Worm (Caenorhabditis elegans) whole organism, mixed stage, embryonic: ENCODE results near the gene moa-2.

Source experiments
- M03D4.4 ChIP-seq: sonication (generic microtip); optimal IDR thresholded peaks from 2 replicates; lab custom pipeline; 2017; ENCODE audit warnings: mild to moderate bottlenecking, missing genetic modification characterization, missing compliant biosample characterization
- bed-3 ChIP-seq: fragments of 200-800 bp; sonication (Bioruptor generic); optimal IDR thresholded peaks from 3 replicates; lab custom pipeline; 2018; ENCODE audit warnings: mild to moderate bottlenecking, missing genetic modification characterization, moderate library complexity, missing compliant biosample characterization
- blmp-1 ChIP-seq: fragments of 150-350 bp; optimal IDR thresholded peaks from 2 replicates; lab custom pipeline; 2014; ENCODE audit warnings: missing biosample characterization, missing genetic modification characterization
- ceh-39 ChIP-seq: fragments of 150-350 bp; optimal IDR thresholded peaks from 2 replicates; lab custom pipeline; 2014; ENCODE audit warnings: missing biosample characterization, missing genetic modification characterization
- ceh-43 ChIP-seq: fragments of 200-800 bp; sonication (Bioruptor generic); optimal IDR thresholded peaks from 2 replicates; lab custom pipeline; 2018; ENCODE audit warnings: mild to moderate bottlenecking, missing genetic modification characterization, moderate library complexity, missing compliant biosample characterization
- ceh-83 ChIP-seq: fragments of 200-800 bp; sonication (Bioruptor generic); optimal IDR thresholded peaks from 2 replicates; lab custom pipeline; 2018; ENCODE audit warnings: mild to moderate bottlenecking, missing genetic modification characterization, missing compliant biosample characterization
- ces-1 ChIP-seq: fragments of 150-350 bp; optimal IDR thresholded peaks from 2 replicates; lab custom pipeline; 2014; ENCODE audit warnings: missing biosample characterization, missing genetic modification reagents, missing genetic modification characterization
- cnd-1 ChIP-seq: fragments of 200-800 bp; sonication (Bioruptor generic); optimal IDR thresholded peaks from 2 replicates; lab custom pipeline; 2018; ENCODE audit warnings: mild to moderate bottlenecking, missing genetic modification characterization, missing compliant biosample characterization
- drap-1 ChIP-seq: fragments of 200-800 bp; sonication (Bioruptor generic); optimal IDR thresholded peaks from 3 replicates; lab custom pipeline; 2018; ENCODE audit warnings: mild to moderate bottlenecking, missing genetic modification characterization, missing compliant biosample characterization
- elt-1 ChIP-seq: sonication (generic microtip); optimal IDR thresholded peaks from 2 replicates; lab custom pipeline; 2017; ENCODE audit warnings: missing genetic modification characterization, mild to moderate bottlenecking, missing compliant biosample characterization, antibody characterized with exemption, moderate library complexity, borderline replicate concordance; ENCODE audit not compliant: insufficient read depth
- elt-3 ChIP-seq: fragments of 150-350 bp; optimal IDR thresholded peaks from 2 replicates; lab custom pipeline; 2014; ENCODE audit warnings: missing biosample characterization, missing genetic modification characterization
- flh-1 ChIP-seq: fragments of 200-800 bp; sonication (Bioruptor generic); optimal IDR thresholded peaks from 2 replicates; lab custom pipeline; 2018; ENCODE audit warnings: mild to moderate bottlenecking, missing genetic modification characterization, moderate library complexity, missing compliant biosample characterization
- ham-2 ChIP-seq: fragments of 200-800 bp; sonication (Bioruptor generic); optimal IDR thresholded peaks from 2 replicates; lab custom pipeline; 2018; ENCODE audit warnings: mild to moderate bottlenecking, missing genetic modification characterization, missing compliant biosample characterization
- hlh-1 ChIP-seq: fragments of 150-350 bp; optimal IDR thresholded peaks from 2 replicates; lab custom pipeline; 2014; ENCODE audit warnings: missing biosample characterization, missing genetic modification reagents, missing genetic modification characterization
- lin-13 ChIP-seq: fragments of 150-350 bp; optimal IDR thresholded peaks from 2 replicates; lab custom pipeline; 2014; ENCODE audit warnings: missing biosample characterization, missing genetic modification characterization
- lin-32 ChIP-seq: fragments of 200-800 bp; sonication (Bioruptor generic); optimal IDR thresholded peaks from 2 replicates; lab custom pipeline; 2018; ENCODE audit warnings: mild to moderate bottlenecking, missing genetic modification characterization, missing compliant biosample characterization
- lsy-2 ChIP-seq: fragments of 150-350 bp; optimal IDR thresholded peaks from 2 replicates; lab custom pipeline; 2014; ENCODE audit warnings: missing biosample characterization, missing genetic modification characterization
- mab-5 ChIP-seq: fragments of 150-350 bp; optimal IDR thresholded peaks from 2 replicates; lab custom pipeline; 2014; ENCODE audit warnings: missing biosample characterization, missing genetic modification characterization
- mep-1 ChIP-seq: fragments of 150-350 bp; optimal IDR thresholded peaks from 2 replicates; lab custom pipeline; 2017; ENCODE audit warnings: missing biosample characterization, missing genetic modification reagents, missing genetic modification characterization, inconsistent platforms
- mls-2 ChIP-seq: sonication (generic microtip); optimal IDR thresholded peaks from 2 replicates; lab custom pipeline; 2016; ENCODE audit warnings: mild to moderate bottlenecking, missing genetic modification characterization, moderate library complexity, missing compliant biosample characterization
- nhr-12 ChIP-seq: fragments of 150-350 bp; optimal IDR thresholded peaks from 2 replicates; lab custom pipeline; 2014; ENCODE audit warnings: missing biosample characterization, missing genetic modification characterization
- nhr-2 ChIP-seq: fragments of 150-350 bp; optimal IDR thresholded peaks from 2 replicates; lab custom pipeline; 2014; ENCODE audit warnings: missing biosample characterization, missing genetic modification characterization
- nhr-237 ChIP-seq: fragments of 150-350 bp; optimal IDR thresholded peaks from 2 replicates; lab custom pipeline; 2014; ENCODE audit warnings: missing biosample characterization, missing genetic modification characterization
- nhr-28 ChIP-seq: fragments of 150-350 bp; optimal IDR thresholded peaks from 2 replicates; lab custom pipeline; 2014; ENCODE audit warnings: missing biosample characterization, missing genetic modification characterization
- nhr-76 ChIP-seq: sonication (generic microtip); optimal IDR thresholded peaks from 2 replicates; lab custom pipeline; 2017; ENCODE audit warnings: missing biosample characterization, missing genetic modification characterization
- pha-4 ChIP-seq: fragments of 150-350 bp; optimal IDR thresholded peaks from 2 replicates; lab custom pipeline; 2018; ENCODE audit warnings: missing biosample characterization, missing genetic modification reagents, missing genetic modification characterization
- sem-2 ChIP-seq: fragments of 200-800 bp; sonication (Bioruptor generic); optimal IDR thresholded peaks from 2 replicates; lab custom pipeline; 2018; ENCODE audit warnings: mild to moderate bottlenecking, missing genetic modification characterization, missing compliant biosample characterization
- snpc-4 ChIP-seq: fragments of 150-350 bp; optimal IDR thresholded peaks from 2 replicates; lab custom pipeline; 2014; ENCODE audit warnings: missing biosample characterization, missing genetic modification characterization
- sptf-1 ChIP-seq: sonication (generic microtip); optimal IDR thresholded peaks from 2 replicates; lab custom pipeline; 2017; ENCODE audit warnings: mild to moderate bottlenecking, missing genetic modification characterization, moderate library complexity, missing compliant biosample characterization
- tbx-8 ChIP-seq: fragments of 200-800 bp; sonication (Bioruptor generic); optimal IDR thresholded peaks from 2 replicates; lab custom pipeline; 2018; ENCODE audit warnings: mild to moderate bottlenecking, missing genetic modification characterization, moderate library complexity, missing compliant biosample characterization
- unc-120 ChIP-seq: sonication (generic microtip); optimal IDR thresholded peaks from 2 replicates; lab custom pipeline; 2017; ENCODE audit warnings: missing genetic modification characterization, missing compliant biosample characterization; ENCODE audit not compliant: poor library complexity, severe bottlenecking
- unc-39 ChIP-seq: fragments of 150-350 bp; optimal IDR thresholded peaks from 2 replicates; lab custom pipeline; 2014; ENCODE audit warnings: missing biosample characterization, missing genetic modification characterization
- unc-62 ChIP-seq: fragments of 150-350 bp; optimal IDR thresholded peaks from 2 replicates; lab custom pipeline; 2014; ENCODE audit warnings: missing biosample characterization, missing genetic modification reagents, missing genetic modification characterization
- zip-8 ChIP-seq: fragments of 150-350 bp; optimal IDR thresholded peaks from 2 replicates; lab custom pipeline; 2014; ENCODE audit warnings: missing biosample characterization, missing genetic modification characterization
- ztf-11 ChIP-seq: fragments of 150-350 bp; optimal IDR thresholded peaks from 2 replicates; lab custom pipeline; 2014; ENCODE audit warnings: missing biosample characterization, missing genetic modification characterization

moa-2 gene

DNA sequence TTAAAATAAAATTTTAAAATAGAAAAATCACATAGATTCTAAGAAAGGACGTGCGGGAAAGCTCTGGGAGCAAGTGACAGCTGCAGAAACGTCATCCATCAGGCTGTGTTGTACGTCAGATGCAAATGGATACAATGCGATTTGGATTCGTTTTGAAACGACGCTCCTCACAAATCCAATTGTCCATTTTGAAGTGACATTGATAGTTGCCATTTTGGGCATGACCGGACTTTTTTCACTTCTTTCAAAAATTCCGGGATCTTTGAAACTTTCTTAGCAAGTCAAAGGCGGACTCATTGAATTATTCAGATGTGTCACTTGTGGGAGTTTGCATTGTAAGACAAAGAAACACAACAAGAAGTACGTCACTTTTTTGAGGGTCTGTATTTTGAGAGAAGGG, 20.2 kb upstream of the moa-2 start:
- TF ChIP-seq nhr-12 (tag; lab: Kevin White, UChicago): no peak
- TF ChIP-seq ces-1 (GFP tag; lab: Kevin White, UChicago): peak; percentile 84

DNA sequence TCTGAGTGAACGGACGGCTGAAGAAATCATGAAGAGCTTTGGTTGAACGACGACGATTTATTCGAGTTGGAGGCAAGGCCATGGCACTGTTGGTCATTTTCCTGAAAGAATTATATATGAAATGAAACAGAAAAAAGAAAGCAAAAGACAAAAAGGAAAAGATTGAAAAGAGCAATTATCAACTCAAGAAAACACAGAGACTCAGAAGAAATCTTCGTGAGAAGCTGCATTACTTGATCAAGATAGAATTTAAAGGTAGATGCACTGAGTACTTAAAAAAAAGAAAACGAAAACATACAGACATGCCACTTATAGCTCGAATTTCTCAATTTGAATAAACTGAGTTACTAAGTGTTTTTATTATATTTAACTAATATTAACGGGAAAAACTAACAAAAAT, 19.7 kb upstream of the moa-2 start, which contains the start of gene cpna-5:
TSS of gene cpna-5 (minus strand) at position 101 of the 400 bp plus-strand sequence.
- no peak for TF ChIP-seq mep-1 (tag; lab: Kevin White, UChicago)
- no peak for TF ChIP-seq tbx-8 (GFP tag; lab: Kevin White, UChicago)
- no peak for TF ChIP-seq drap-1
- TF ChIP-seq ceh-83: no peak
- no peak for TF ChIP-seq blmp-1 (tag; lab: Kevin White, UChicago)

DNA sequence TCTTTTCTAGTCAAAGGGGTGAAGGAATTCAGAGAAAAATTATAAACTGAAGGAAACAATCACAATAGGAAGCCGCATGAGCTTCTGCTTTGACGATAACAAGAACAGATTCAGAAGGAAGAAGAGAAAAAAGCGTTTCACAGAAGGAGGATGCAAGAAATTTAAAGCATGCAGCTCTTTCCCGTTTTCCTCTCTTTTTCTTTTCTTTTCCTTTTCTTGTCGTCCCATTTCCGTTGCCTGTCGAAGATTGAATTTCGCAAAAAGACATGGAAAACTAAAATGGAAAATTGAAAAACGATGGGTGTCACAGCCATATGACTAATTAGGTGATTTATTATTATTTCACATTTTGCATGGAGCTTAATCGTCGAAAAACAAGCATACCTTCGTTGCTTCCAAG, 17.3 kb upstream of the moa-2 start:
- peak; percentile 43 for TF ChIP-seq ces-1 (GFP tag; lab: Kevin White, UChicago)
- no peak for TF ChIP-seq M03D4.4 (tag; lab: Kevin White, UChicago)
- no peak for TF ChIP-seq mab-5 (tag; lab: Kevin White, UChicago)

DNA sequence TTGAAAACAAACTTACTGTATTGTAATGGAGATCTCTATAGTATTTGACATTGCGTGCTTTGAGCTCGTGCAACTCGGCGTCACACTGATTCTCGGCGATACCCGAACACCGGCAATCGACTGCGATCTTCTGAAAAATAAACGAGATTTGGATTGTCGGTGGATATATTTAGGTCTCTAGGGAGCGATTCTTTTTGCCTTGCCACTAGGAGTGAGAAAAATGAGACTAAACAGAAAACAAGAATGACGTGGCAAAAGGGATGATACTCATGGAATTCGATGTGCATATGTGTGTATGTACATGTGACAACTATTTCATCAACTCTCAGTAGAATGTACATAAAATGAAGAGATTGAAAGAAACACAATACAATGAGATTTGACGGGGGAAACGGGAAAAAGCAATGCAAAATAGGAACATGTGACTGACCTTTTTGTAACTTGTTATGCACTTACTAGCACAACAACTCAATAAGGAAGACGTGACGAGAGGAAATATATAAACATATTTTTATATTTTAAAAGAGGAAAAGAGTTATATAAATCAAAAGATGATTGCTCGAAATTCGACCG, 15.9 kb upstream of the moa-2 start:
- no peak for TF ChIP-seq mep-1 (tag; lab: Kevin White, UChicago)
- no peak for TF ChIP-seq nhr-28 (tag; lab: Kevin White, UChicago)
- peak; percentile 79 for TF ChIP-seq ces-1 (GFP tag; lab: Kevin White, UChicago)
- no peak for TF ChIP-seq nhr-12 (tag; lab: Kevin White, UChicago)

DNA sequence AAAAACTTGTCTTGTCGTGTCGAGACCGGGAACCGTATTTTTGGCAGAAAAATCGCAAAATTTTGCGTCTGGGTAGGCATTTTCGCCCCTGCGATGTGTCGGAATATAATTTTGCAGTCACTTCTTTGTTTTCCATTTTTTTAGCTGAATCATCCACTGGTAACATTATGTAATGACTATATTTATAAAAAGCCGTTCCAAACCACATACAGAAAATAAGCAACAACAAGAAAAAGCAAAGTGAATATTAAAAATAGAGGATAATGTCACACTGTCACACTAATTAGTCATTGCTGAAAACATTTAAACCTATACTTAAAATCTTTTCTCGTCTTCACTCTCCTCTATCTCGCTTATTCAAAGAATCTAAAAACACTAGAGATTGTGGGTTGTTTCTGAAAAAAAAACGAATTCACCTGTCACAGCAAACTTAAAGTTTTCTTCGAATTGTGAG, 10.5 kb upstream of the moa-2 start, which contains the start of gene sre-1:
TSS of gene sre-1 (plus strand) at position 404 of the 454 bp plus-strand sequence.
- no peak for TF ChIP-seq sptf-1
- TF ChIP-seq elt-3 (tag; lab: Kevin White, UChicago): no peak
- TF ChIP-seq pha-4 (tag; lab: Kevin White, UChicago): no peak
- TF ChIP-seq nhr-2 (tag; lab: Kevin White, UChicago): no peak
- no peak for TF ChIP-seq hlh-1 (tag; lab: Kevin White, UChicago)
- no peak for TF ChIP-seq elt-1 (tag; lab: Kevin White, UChicago)
- no peak for TF ChIP-seq nhr-12 (tag; lab: Kevin White, UChicago)
- no peak for TF ChIP-seq unc-62 (GFP tag; lab: Kevin White, UChicago)
- no peak for TF ChIP-seq lin-32 (GFP tag; lab: Kevin White, UChicago)
- no peak for TF ChIP-seq ztf-11
- TF ChIP-seq mep-1 (tag; lab: Kevin White, UChicago): no peak

DNA sequence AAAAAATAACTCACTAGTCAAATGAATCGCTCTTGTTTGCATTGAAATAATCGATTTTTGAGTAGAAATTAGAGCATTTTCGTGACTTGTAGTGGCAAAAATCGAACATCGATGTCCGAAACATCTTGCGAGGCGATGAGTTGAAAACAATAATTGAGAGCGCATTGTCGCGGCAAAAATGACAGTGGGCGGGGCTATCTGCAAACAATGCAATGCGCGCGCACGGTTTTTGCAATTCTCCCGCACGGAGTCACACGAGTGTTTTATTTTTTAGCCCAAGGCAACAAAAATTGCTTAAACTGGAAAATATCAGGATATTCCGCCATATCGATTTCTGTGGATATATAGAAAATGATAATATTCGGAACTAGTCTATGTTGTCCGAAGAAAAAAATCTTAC, 9.7 kb upstream of the moa-2 start, which contains the start of gene B0495.9:
TSS of gene B0495.9 (minus strand) at position 171 of the 400 bp plus-strand sequence.
- peak; percentile 45 for TF ChIP-seq pha-4 (tag; lab: Kevin White, UChicago)
- peak; percentile 69 for TF ChIP-seq lsy-2 (tag; lab: Kevin White, UChicago)
- peak; percentile 81 for TF ChIP-seq ceh-83
- TF ChIP-seq elt-1 (tag; lab: Kevin White, UChicago): peak; percentile 73
- TF ChIP-seq mls-2: peak; percentile 96
- TF ChIP-seq mep-1 (tag; lab: Kevin White, UChicago): peak; percentile 33
- TF ChIP-seq lin-13 (tag; lab: Kevin White, UChicago): peak; percentile 79
- TF ChIP-seq unc-120 (tag; lab: Kevin White, UChicago): peak; percentile 75
- peak; percentile 92 for TF ChIP-seq cnd-1 (tag; lab: Kevin White, UChicago)
- TF ChIP-seq elt-3 (tag; lab: Kevin White, UChicago): no peak
- TF ChIP-seq ham-2 (GFP tag; lab: Kevin White, UChicago): peak; percentile 83
- TF ChIP-seq nhr-237 (tag; lab: Kevin White, UChicago): peak; percentile 8
- peak; percentile 71 for TF ChIP-seq hlh-1 (tag; lab: Kevin White, UChicago)
- TF ChIP-seq sem-2 (GFP tag; lab: Kevin White, UChicago): peak; percentile 76
- TF ChIP-seq blmp-1 (tag; lab: Kevin White, UChicago): peak; percentile 69
- peak; percentile 95 for TF ChIP-seq nhr-12 (tag; lab: Kevin White, UChicago)
- peak; percentile 87 for TF ChIP-seq unc-39 (tag; lab: Kevin White, UChicago)
- TF ChIP-seq mab-5 (tag; lab: Kevin White, UChicago): peak; percentile 23
- peak; percentile 93 for TF ChIP-seq nhr-76 (tag; lab: Kevin White, UChicago)
- TF ChIP-seq M03D4.4 (tag; lab: Kevin White, UChicago): peak; percentile 90
- no peak for TF ChIP-seq nhr-2 (tag; lab: Kevin White, UChicago)
- TF ChIP-seq ceh-39 (tag; lab: Kevin White, UChicago): peak; percentile 27
- peak; percentile 91 for TF ChIP-seq drap-1
- no peak for TF ChIP-seq zip-8 (tag; lab: Kevin White, UChicago)
- peak; percentile 88 for TF ChIP-seq lin-32 (GFP tag; lab: Kevin White, UChicago)
- peak; percentile 79 for TF ChIP-seq bed-3 (GFP tag; lab: Kevin White, UChicago)
- peak; percentile 94 for TF ChIP-seq ztf-11
- peak; percentile 90 for TF ChIP-seq ceh-43 (GFP tag; lab: Kevin White, UChicago)
- peak; percentile 48 for TF ChIP-seq ces-1 (GFP tag; lab: Kevin White, UChicago)
- TF ChIP-seq snpc-4 (tag; lab: Kevin White, UChicago): no peak
- peak; percentile 77 for TF ChIP-seq flh-1 (GFP tag; lab: Kevin White, UChicago)
- TF ChIP-seq sptf-1: peak; percentile 96
- peak; percentile 73 for TF ChIP-seq tbx-8 (GFP tag; lab: Kevin White, UChicago)
- peak; percentile 3 for TF ChIP-seq nhr-28 (tag; lab: Kevin White, UChicago)
- no peak for TF ChIP-seq unc-62 (GFP tag; lab: Kevin White, UChicago)
